Fruit fly (Drosophila melanogaster) whole organism, embryonic: ENCODE data around the gene CG6800.

Experiments
- B-H1 ChIP-seq: fragments of 200-800 bp; sonication (Bioruptor generic); IDR thresholded peaks from 3 replicates; pipeline ENCODE4 v1.3.6; 2022; ENCODE audit warnings: missing biosample characterization, missing genetic modification characterization
- Bdp1 ChIP-seq: fragments of 200-800 bp; sonication (Bioruptor generic); optimal IDR thresholded peaks from 3 replicates; lab custom pipeline; 2016; ENCODE audit warnings: missing biosample characterization, missing genetic modification characterization
- Bgb ChIP-seq: fragments of 200-800 bp; sonication (Bioruptor generic); IDR thresholded peaks from 2 replicates; pipeline ENCODE4 v1.3.6; 2022; ENCODE audit warnings: missing biosample characterization, missing genetic modification characterization; ENCODE audit not compliant: partially characterized antibody
- CG11085 ChIP-seq: fragments of 200-800 bp; sonication (Bioruptor generic); IDR thresholded peaks from 2 replicates; pipeline ENCODE4 v1.3.6; 2022; ENCODE audit warnings: missing biosample characterization, missing genetic modification characterization
- CG14710 ChIP-seq: fragments of 200-800 bp; sonication (Bioruptor generic); optimal IDR thresholded peaks from 3 replicates; lab custom pipeline; 2019; ENCODE audit warnings: missing biosample characterization, mild to moderate bottlenecking, missing genetic modification characterization, moderate library complexity
- CG2120 ChIP-seq: fragments of 200-800 bp; sonication (Bioruptor generic); optimal IDR thresholded peaks from 3 replicates; lab custom pipeline; 2016; ENCODE audit warnings: missing biosample characterization, missing genetic modification characterization
- CG2678 ChIP-seq: fragments of 200-800 bp; sonication (Bioruptor generic); optimal IDR thresholded peaks from 3 replicates; lab custom pipeline; 2019; ENCODE audit warnings: missing biosample characterization, mild to moderate bottlenecking, missing genetic modification characterization, moderate library complexity
- CG31224 ChIP-seq: fragments of 200-800 bp; sonication (Bioruptor generic); IDR thresholded peaks from 2 replicates; pipeline ENCODE4 v1.3.6; 2022; ENCODE audit warnings: missing biosample characterization, missing genetic modification characterization
- CG32772 ChIP-seq: fragments of 200-800 bp; sonication (Bioruptor generic); IDR thresholded peaks from 2 replicates; pipeline ENCODE4 v1.3.6; 2022; ENCODE audit warnings: missing biosample characterization, missing genetic modification characterization
- CG33557 ChIP-seq: fragments of 200-800 bp; sonication (Bioruptor generic); optimal IDR thresholded peaks from 2 replicates; lab custom pipeline; 2019; ENCODE audit warnings: missing biosample characterization, mild to moderate bottlenecking, missing genetic modification characterization, moderate library complexity
- CG5180 ChIP-seq: fragments of 200-800 bp; sonication (Bioruptor generic); optimal IDR thresholded peaks from 3 replicates; lab custom pipeline; 2017; ENCODE audit warnings: missing biosample characterization, missing genetic modification characterization, mild to moderate bottlenecking, moderate library complexity, missing genetic modification reagents
- CG7372 ChIP-seq: fragments of 200-800 bp; sonication (Bioruptor generic); IDR thresholded peaks from 2 replicates; pipeline ENCODE4 v1.3.6; 2022; ENCODE audit warnings: missing biosample characterization, missing genetic modification characterization
- CG7839 ChIP-seq: fragments of 200-800 bp; sonication (Bioruptor generic); optimal IDR thresholded peaks from 3 replicates; lab custom pipeline; 2018; ENCODE audit warnings: missing biosample characterization, mild to moderate bottlenecking, missing genetic modification characterization, moderate library complexity
- CG8359 ChIP-seq: fragments of 200-800 bp; sonication (Bioruptor generic); optimal IDR thresholded peaks from 2 replicates; lab custom pipeline; 2017; ENCODE audit warnings: missing biosample characterization, mild to moderate bottlenecking, missing genetic modification characterization, borderline replicate concordance
- CG9215 ChIP-seq: fragments of 200-800 bp; sonication (Bioruptor generic); IDR thresholded peaks from 2 replicates; pipeline ENCODE4 v1.3.6; 2022; ENCODE audit warnings: missing biosample characterization, missing genetic modification characterization
- CG9727 ChIP-seq: fragments of 200-800 bp; sonication (Bioruptor generic); optimal IDR thresholded peaks from 3 replicates; lab custom pipeline; 2017; ENCODE audit warnings: missing biosample characterization, mild to moderate bottlenecking, missing genetic modification characterization
- D ChIP-seq, 2 experiments: fragments of 200-800 bp in 1 of 2; fragments of >200 bp in 1 of 2; sonication (Bioruptor generic) in 1 of 2; optimal IDR thresholded peaks; 2 replicates in 1 of 2; 3 replicates in 1 of 2; lab custom pipeline; 2017; ENCODE audit warnings: mild to moderate bottlenecking in 1 of 2, missing biosample characterization in 1 of 2, missing genetic modification characterization in 1 of 2, missing genetic modification reagents in 1 of 2
- Dfd ChIP-seq, 2 experiments: fragments of >200 bp; optimal IDR thresholded peaks; 2 replicates each; lab custom pipeline; 2017; ENCODE audit warnings: missing biosample characterization in 2 of 2, missing genetic modification characterization in 2 of 2
- Dip3 ChIP-seq: fragments of 200-800 bp; sonication (Bioruptor generic); optimal IDR thresholded peaks from 3 replicates; lab custom pipeline; 2016; ENCODE audit warnings: missing biosample characterization, missing genetic modification characterization
- Dll ChIP-seq: fragments of 200-800 bp; sonication (Bioruptor generic); IDR thresholded peaks from 4 replicates; pipeline ENCODE4 v1.3.6; 2022; ENCODE audit warnings: missing biosample characterization, missing genetic modification characterization; ENCODE audit not compliant: partially characterized antibody
- Drgx ChIP-seq: fragments of 200-800 bp; sonication (Bioruptor generic); IDR thresholded peaks from 2 replicates; pipeline ENCODE4 v1.3.6; 2022; ENCODE audit warnings: missing biosample characterization, missing genetic modification characterization
- Elba2 ChIP-seq: fragments of 200-800 bp; sonication (Bioruptor generic); optimal IDR thresholded peaks from 3 replicates; lab custom pipeline; 2016; ENCODE audit warnings: missing biosample characterization, missing genetic modification characterization
- Gug ChIP-seq: fragments of 200-800 bp; sonication (Bioruptor generic); IDR thresholded peaks from 4 replicates; pipeline ENCODE4 v1.3.6; 2022; ENCODE audit warnings: missing biosample characterization, missing genetic modification characterization
- HLH54F ChIP-seq: fragments of 200-800 bp; sonication (Bioruptor generic); optimal IDR thresholded peaks from 3 replicates; lab custom pipeline; 2016; ENCODE audit warnings: missing biosample characterization, missing genetic modification characterization
- HLHmδ ChIP-seq: fragments of 200-800 bp; sonication (Bioruptor generic); optimal IDR thresholded peaks from 2 replicates; lab custom pipeline; 2018; ENCODE audit warnings: missing biosample characterization, mild to moderate bottlenecking, missing genetic modification characterization, moderate library complexity
- HmgD ChIP-seq: fragments of 200-800 bp; sonication (Bioruptor generic); optimal IDR thresholded peaks from 3 replicates; lab custom pipeline; 2016; ENCODE audit warnings: missing biosample characterization, missing genetic modification characterization
- MTF-1 ChIP-seq: fragments of 200-800 bp; sonication (Bioruptor generic); optimal IDR thresholded peaks from 2 replicates; lab custom pipeline; 2018; ENCODE audit warnings: missing biosample characterization, mild to moderate bottlenecking, missing genetic modification characterization, borderline replicate concordance
- NC2β ChIP-seq: fragments of 200-800 bp; sonication (Bioruptor generic); optimal IDR thresholded peaks from 2 replicates; lab custom pipeline; 2016; ENCODE audit warnings: missing biosample characterization, missing genetic modification characterization
- Side ChIP-seq: fragments of 200-800 bp; sonication (Bioruptor generic); optimal IDR thresholded peaks from 2 replicates; lab custom pipeline; 2016; ENCODE audit warnings: missing biosample characterization, missing genetic modification characterization
- Sox100B ChIP-seq: fragments of 200-800 bp; sonication (Bioruptor generic); optimal IDR thresholded peaks from 3 replicates; lab custom pipeline; 2018; ENCODE audit warnings: missing biosample characterization, mild to moderate bottlenecking, missing genetic modification characterization
- bab2 ChIP-seq: fragments of 200-800 bp; sonication (Bioruptor generic); optimal IDR thresholded peaks from 2 replicates; lab custom pipeline; 2016; ENCODE audit warnings: missing biosample characterization, missing genetic modification characterization
- caup ChIP-seq: fragments of 200-800 bp; sonication (Bioruptor generic); optimal IDR thresholded peaks from 3 replicates; lab custom pipeline; 2017; ENCODE audit warnings: missing biosample characterization, mild to moderate bottlenecking, missing genetic modification characterization, moderate library complexity; ENCODE audit not compliant: severe bottlenecking
- crc ChIP-seq: fragments of 200-800 bp; sonication (Bioruptor generic); optimal IDR thresholded peaks from 2 replicates; lab custom pipeline; 2016; ENCODE audit warnings: missing biosample characterization, missing genetic modification characterization
- crol ChIP-seq: fragments of 200-800 bp; sonication (Bioruptor generic); IDR thresholded peaks from 2 replicates; pipeline ENCODE4 v1.3.6; 2022; ENCODE audit warnings: missing biosample characterization, missing genetic modification characterization
- dmrt99B ChIP-seq: fragments of 200-800 bp; sonication (Bioruptor generic); optimal IDR thresholded peaks from 2 replicates; lab custom pipeline; 2018; ENCODE audit warnings: missing biosample characterization, mild to moderate bottlenecking, missing genetic modification characterization, moderate library complexity
- emc ChIP-seq: fragments of 200-800 bp; sonication (Bioruptor generic); optimal IDR thresholded peaks from 2 replicates; lab custom pipeline; 2016; ENCODE audit warnings: missing biosample characterization, missing genetic modification characterization
- eyg ChIP-seq: fragments of 200-800 bp; sonication (Bioruptor generic); optimal IDR thresholded peaks from 3 replicates; lab custom pipeline; 2016; ENCODE audit warnings: missing biosample characterization, missing genetic modification characterization
- fd96Cb ChIP-seq: fragments of 200-800 bp; sonication (Bioruptor generic); optimal IDR thresholded peaks from 2 replicates; lab custom pipeline; 2018; ENCODE audit warnings: missing biosample characterization, mild to moderate bottlenecking, missing genetic modification characterization, moderate library complexity
- gsb ChIP-seq: fragments of 200-800 bp; sonication (Bioruptor generic); IDR thresholded peaks from 2 replicates; pipeline ENCODE4 v1.3.6; 2022; ENCODE audit warnings: missing biosample characterization, missing genetic modification characterization
- her ChIP-seq: fragments of 200-800 bp; sonication (Bioruptor generic); optimal IDR thresholded peaks from 2 replicates; lab custom pipeline; 2016; ENCODE audit warnings: missing biosample characterization, missing genetic modification characterization
- ind ChIP-seq: fragments of 200-800 bp; sonication (Bioruptor generic); optimal IDR thresholded peaks from 3 replicates; lab custom pipeline; 2016; ENCODE audit warnings: missing biosample characterization, missing genetic modification characterization
- ken ChIP-seq: fragments of 200-800 bp; sonication (Bioruptor generic); IDR thresholded peaks from 3 replicates; pipeline ENCODE4 v1.3.6; 2022; ENCODE audit warnings: missing biosample characterization, missing genetic modification characterization
- lilli ChIP-seq: fragments of 200-800 bp; sonication (Bioruptor generic); optimal IDR thresholded peaks from 3 replicates; lab custom pipeline; 2016; ENCODE audit warnings: missing biosample characterization, missing genetic modification characterization
- lola ChIP-seq, 3 experiments: fragments of >200 bp in 2 of 3; fragments of 200-800 bp in 1 of 3; sonication (Bioruptor generic) in 1 of 3; optimal IDR thresholded peaks; 2 replicates each; lab custom pipeline; 2017 to 2019; ENCODE audit warnings: missing biosample characterization in 3 of 3, missing genetic modification characterization in 3 of 3, mild to moderate bottlenecking in 1 of 3, moderate library complexity in 1 of 3
- pita ChIP-seq: fragments of 200-800 bp; sonication (Bioruptor generic); optimal IDR thresholded peaks from 2 replicates; lab custom pipeline; 2017; ENCODE audit warnings: missing biosample characterization, mild to moderate bottlenecking, missing genetic modification characterization
- pros ChIP-seq: fragments of 200-800 bp; sonication (Bioruptor generic); optimal IDR thresholded peaks from 3 replicates; lab custom pipeline; 2019; ENCODE audit warnings: missing biosample characterization, mild to moderate bottlenecking, missing genetic modification characterization, moderate library complexity
- sim ChIP-seq: fragments of 200-800 bp; sonication (Bioruptor generic); IDR thresholded peaks from 2 replicates; pipeline ENCODE4 v1.3.6; 2022; ENCODE audit warnings: missing biosample characterization, missing genetic modification characterization
- sqz ChIP-seq: fragments of 200-800 bp; sonication (Bioruptor generic); optimal IDR thresholded peaks from 3 replicates; lab custom pipeline; 2018; ENCODE audit warnings: missing biosample characterization, mild to moderate bottlenecking, missing genetic modification characterization
- stwl ChIP-seq: fragments of 200-800 bp; sonication (Bioruptor generic); optimal IDR thresholded peaks from 3 replicates; lab custom pipeline; 2018; ENCODE audit warnings: missing biosample characterization, mild to moderate bottlenecking, missing genetic modification characterization, moderate library complexity
- wor ChIP-seq: fragments of 200-800 bp; sonication (Bioruptor generic); IDR thresholded peaks from 2 replicates; pipeline ENCODE4 v1.3.6; 2022; ENCODE audit warnings: missing biosample characterization, missing genetic modification characterization
- zfh1 ChIP-seq: fragments of 200-800 bp; sonication (Bioruptor generic); IDR thresholded peaks from 3 replicates; pipeline ENCODE4 v1.3.6; 2022; ENCODE audit warnings: missing biosample characterization, missing genetic modification characterization

CG6800 gene

dm6 chr3R:21825140-21825539, 49.2 kb downstream of the CG6800 start (continued):
- TF ChIP-seq CG9727 (GFP tag; lab: Kevin White, UChicago) (peak; percentile 56), CG14710 (tag; lab: Kevin White, UChicago) (peak; percentile 79), Side (GFP tag; lab: Kevin White, UChicago) (no peak), stwl (peak; percentile 36), CG5180 (GFP tag; lab: Kevin White, UChicago) (no peak), Gug (no peak), ind (GFP tag; lab: Kevin White, UChicago) (no peak), Drgx (no peak), gsb (GFP tag; lab: Robert Waterston, UW) (no peak), CG33557 (GFP tag; lab: Kevin White, UChicago) (peak; percentile 70), caup (GFP tag; lab: Kevin White, UChicago) (no peak), B-H1 (GFP tag; lab: Robert Waterston, UW) (no peak), sim (GFP tag; lab: Robert Waterston, UW) (no peak), emc (GFP tag; lab: Kevin White, UChicago) (no peak), wor (GFP tag; lab: Robert Waterston, UW) (no peak), CG9215 (GFP tag; lab: Robert Waterston, UW) (no peak), zfh1 (GFP tag; lab: Robert Waterston, UW) (0 out of 3 replicates have a peak, but pooled peaks have one; percentile 28), CG11085 (no peak), crol (GFP tag; lab: Robert Waterston, UW) (no peak), Bdp1 (GFP tag; lab: Kevin White, UChicago) (no peak), her (GFP tag; lab: Kevin White, UChicago) (no peak), ken (GFP tag; lab: Robert Waterston, UW) (no peak), CG7372 (GFP tag; lab: Robert Waterston, UW) (no peak), CG31224 (no peak), HmgD (no peak), lilli (GFP tag; lab: Kevin White, UChicago) (no peak), lola (GFP tag; optimal IDR thresholded peaks at IDR 0.05; lab: Kevin White, UChicago) (peak in 1 of 3 experiments; percentile 41), CG32772 (no peak), HLH54F (GFP tag; lab: Kevin White, UChicago) (no peak), MTF-1 (GFP tag; lab: Kevin White, UChicago) (peak; percentile 81), Dip3 (GFP tag; lab: Kevin White, UChicago) (no peak), pita (GFP tag; lab: Kevin White, UChicago) (no peak), D (optimal IDR thresholded peaks at IDR 0.05; lab: Kevin White, UChicago) (no peak), D (GFP tag; optimal IDR thresholded peaks at IDR 0.05; lab: Kevin White, UChicago) (peak; percentile 64), Bgb (GFP tag; lab: Robert Waterston, UW) (no peak), Dfd (GFP tag; optimal IDR thresholded peaks at IDR 0.05; lab: Kevin White, UChicago) (no peak), CG8359 (GFP tag; lab: Kevin White, UChicago) (peak; percentile 67), Sox100B (GFP tag; lab: Kevin White, UChicago) (peak; percentile 38), HLHmδ (GFP tag; lab: Kevin White, UChicago) (no peak), bab2 (GFP tag; lab: Kevin White, UChicago) (no peak), NC2β (GFP tag; lab: Kevin White, UChicago) (no peak), sqz (peak; percentile 30), CG2120 (GFP tag; lab: Kevin White, UChicago) (no peak), CG2678 (tag; lab: Kevin White, UChicago) (peak; percentile 47), Dll (GFP tag; lab: Robert Waterston, UW) (no peak), Elba2 (no peak), dmrt99B (peak; percentile 37), CG7839 (no peak), fd96Cb (tag; lab: Kevin White, UChicago) (peak; percentile 27), eyg (GFP tag; lab: Kevin White, UChicago) (no peak), pros (GFP tag; lab: Kevin White, UChicago) (no peak), crc (GFP tag; lab: Kevin White, UChicago) (no peak)
